Worm (Caenorhabditis elegans): ENCODE results near the gene capg-2.

ce11 chrV:12300166-12300565, 28.5 kb downstream of the capg-2 start:
- TF ChIP-seq skn-1 (tag; optimal IDR thresholded peaks at IDR 0.05) (no peak), nhr-12 (tag; optimal IDR thresholded peaks at IDR 0.05) (no peak)
